Fruit fly (Drosophila melanogaster): ENCODE measurements around the gene Sxl.

Sxl gene

DNA sequence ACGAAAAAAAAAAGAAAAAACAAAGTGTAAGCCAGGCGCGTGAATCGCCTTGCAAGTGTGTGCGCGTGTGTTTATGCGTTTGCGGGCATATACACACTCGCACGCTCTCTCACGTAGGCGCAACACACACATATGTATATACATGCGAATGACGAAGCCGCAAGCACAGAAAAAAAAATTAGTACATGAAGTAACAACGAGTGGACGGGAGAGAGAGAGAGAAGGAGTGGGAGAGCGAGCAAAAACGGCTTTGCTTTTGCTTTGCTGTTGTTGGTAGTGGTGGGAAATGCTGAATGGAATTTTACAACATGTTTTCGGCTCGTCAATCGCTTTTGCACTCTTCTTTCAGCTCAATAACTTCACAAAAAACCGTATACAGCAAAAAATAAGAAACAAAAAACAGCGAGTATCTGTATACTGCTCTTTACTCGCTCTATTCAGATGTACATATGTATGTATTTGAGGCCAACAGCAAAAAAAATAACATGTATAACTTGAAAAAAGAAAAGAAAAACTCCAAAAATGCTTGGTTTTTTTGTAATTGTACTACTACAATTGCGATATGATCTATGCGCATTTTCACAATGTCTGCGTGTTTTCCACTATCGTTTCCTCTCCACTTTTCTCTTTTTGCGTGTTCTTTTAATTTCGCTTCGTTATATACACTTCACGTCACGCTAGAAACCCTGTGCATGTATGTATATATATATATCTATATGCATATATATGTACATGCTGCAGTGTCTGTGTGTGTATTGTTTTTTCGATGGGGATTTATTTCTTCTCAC is 588 bp downstream of the Sxl start:
- no peak for TF ChIP-seq CG11093 (GFP tag; IDR thresholded peaks at IDR 0.05)
- TF ChIP-seq CG17568 (GFP tag; optimal IDR thresholded peaks at IDR 0.05) = no peak
- TF ChIP-seq CG11723 (GFP tag; optimal IDR thresholded peaks at IDR 0.05) = no peak
- no peak for TF ChIP-seq Hand (GFP tag; optimal IDR thresholded peaks at IDR 0.05)
- no peak for TF ChIP-seq CG2678 (tag; optimal IDR thresholded peaks at IDR 0.05)
- TF ChIP-seq sqz (GFP tag; optimal IDR thresholded peaks at IDR 0.05) = peak; percentile 94
- TF ChIP-seq toy (GFP tag; IDR thresholded peaks at IDR 0.05) = no peak
- TF ChIP-seq CG3407 (GFP tag; optimal IDR thresholded peaks at IDR 0.05) = no peak
- TF ChIP-seq NC2β (GFP tag; optimal IDR thresholded peaks at IDR 0.05) = no peak
- TF ChIP-seq cg (GFP tag; optimal IDR thresholded peaks at IDR 0.05) = peak; percentile 88
- no peak for TF ChIP-seq CG4854 (GFP tag; optimal IDR thresholded peaks at IDR 0.05)
- no peak for TF ChIP-seq CG4360 (GFP tag; IDR thresholded peaks at IDR 0.05)
- TF ChIP-seq HHEX (GFP tag; optimal IDR thresholded peaks at IDR 0.05) = no peak
- no peak for TF ChIP-seq jigr1 (GFP tag; IDR thresholded peaks at IDR 0.05)
- 0 out of 2 replicates have a peak, but pooled peaks have one; percentile 49 for TF ChIP-seq chm (GFP tag; IDR thresholded peaks at IDR 0.05)
- TF ChIP-seq CG16813 (GFP tag; IDR thresholded peaks at IDR 0.05; ENCODE audit: partially characterized antibody) = no peak
- TF ChIP-seq Doc3 (GFP tag; IDR thresholded peaks at IDR 0.05; ENCODE audit: partially characterized antibody) = no peak
- no peak for TF ChIP-seq sim (GFP tag; IDR thresholded peaks at IDR 0.05)
- 0 out of 4 replicates have a peak, but pooled peaks have one; percentile 86 for TF ChIP-seq chinmo (GFP tag; IDR thresholded peaks at IDR 0.05; ENCODE audit: partially characterized antibody)
- peak; percentile 61 for TF ChIP-seq nom (GFP tag; optimal IDR thresholded peaks at IDR 0.05)
- TF ChIP-seq Nf-YB (GFP tag; optimal IDR thresholded peaks at IDR 0.05) = no peak
- TF ChIP-seq CG34422 (GFP tag; IDR thresholded peaks at IDR 0.05) = no peak
- TF ChIP-seq CG12391 (tag; optimal IDR thresholded peaks at IDR 0.05) = no peak
- no peak for TF ChIP-seq CG33213 (GFP tag; optimal IDR thresholded peaks at IDR 0.05)
- 0 out of 3 replicates have a peak, but pooled peaks have one; percentile 31 for TF ChIP-seq CG6175 (GFP tag; IDR thresholded peaks at IDR 0.05)
- TF ChIP-seq sd (tag; optimal IDR thresholded peaks at IDR 0.05) = peak; percentile 54
- no peak; the same call in 2 of the 3 replicates for TF ChIP-seq sr (GFP tag; IDR thresholded peaks at IDR 0.05)
- no peak for TF ChIP-seq CG6654 (GFP tag; optimal IDR thresholded peaks at IDR 0.05)
- no peak for TF ChIP-seq Nf-YA (GFP tag; IDR thresholded peaks at IDR 0.05)
- no peak for TF ChIP-seq Ets97D (GFP tag; optimal IDR thresholded peaks at IDR 0.05)
- TF ChIP-seq vnd (GFP tag; IDR thresholded peaks at IDR 0.05; ENCODE audit: partially characterized antibody) = no peak
- no peak for TF ChIP-seq lmd (GFP tag; IDR thresholded peaks at IDR 0.05)
- TF ChIP-seq Eip74EF (GFP tag; optimal IDR thresholded peaks at IDR 0.05) = no peak
- TF ChIP-seq Sox100B (GFP tag; optimal IDR thresholded peaks at IDR 0.05) = no peak
- peak; percentile 42; the same call in 1 of the 2 replicates for TF ChIP-seq rib (GFP tag; IDR thresholded peaks at IDR 0.05)
- TF ChIP-seq lola (GFP tag; optimal IDR thresholded peaks at IDR 0.05) = no peak
- TF ChIP-seq CG14667 (GFP tag; IDR thresholded peaks at IDR 0.05) = no peak
- TF ChIP-seq Hmx (GFP tag; optimal IDR thresholded peaks at IDR 0.05) = no peak
- no peak for TF ChIP-seq CG11456 (GFP tag; IDR thresholded peaks at IDR 0.05)
- no peak for TF ChIP-seq CoRest (tag; optimal IDR thresholded peaks at IDR 0.05)
- TF ChIP-seq CG2199 (GFP tag; IDR thresholded peaks at IDR 0.05) = no peak
- no peak for TF ChIP-seq pita (GFP tag; optimal IDR thresholded peaks at IDR 0.05)
- TF ChIP-seq kay (GFP tag; optimal IDR thresholded peaks at IDR 0.05) = peak; percentile 19
- no peak for TF ChIP-seq CG9437 (GFP tag; optimal IDR thresholded peaks at IDR 0.05)
- TF ChIP-seq ems (GFP tag; optimal IDR thresholded peaks at IDR 0.05) = no peak
- no peak for TF ChIP-seq CG16863 (GFP tag; optimal IDR thresholded peaks at IDR 0.05)
- no peak for TF ChIP-seq CG7786 (GFP tag; optimal IDR thresholded peaks at IDR 0.05)
- no peak for TF ChIP-seq Ada2b (GFP tag; IDR thresholded peaks at IDR 0.05)
- 0 out of 2 replicates have a peak, but pooled peaks have one; percentile 9 for TF ChIP-seq sob (GFP tag; IDR thresholded peaks at IDR 0.05)
